Fruit fly (Drosophila melanogaster) whole organism, embryonic: ENCODE measurements around the gene Osi17.

Experiments used
- B-H2 ChIP-seq: fragments of 200-800 bp; sonication (Bioruptor generic); optimal IDR thresholded peaks from 2 replicates; lab custom pipeline; 2018; ENCODE audit warnings: missing biosample characterization, mild to moderate bottlenecking, missing genetic modification characterization
- Bdp1 ChIP-seq: fragments of 200-800 bp; sonication (Bioruptor generic); optimal IDR thresholded peaks from 3 replicates; lab custom pipeline; 2016; ENCODE audit warnings: missing biosample characterization, missing genetic modification characterization
- CG10209 ChIP-seq: fragments of 200-800 bp; sonication (Bioruptor generic); optimal IDR thresholded peaks from 3 replicates; lab custom pipeline; 2017; ENCODE audit warnings: missing biosample characterization, mild to moderate bottlenecking, missing genetic modification characterization, missing genetic modification reagents
- CG11504 ChIP-seq: fragments of 200-800 bp; sonication (Bioruptor generic); optimal IDR thresholded peaks from 3 replicates; lab custom pipeline; 2019; ENCODE audit warnings: missing biosample characterization, mild to moderate bottlenecking, missing genetic modification characterization, moderate library complexity
- CG12219 ChIP-seq: fragments of 200-800 bp; sonication (Bioruptor generic); optimal IDR thresholded peaks from 3 replicates; lab custom pipeline; 2018; ENCODE audit warnings: missing biosample characterization, mild to moderate bottlenecking, missing genetic modification characterization
- CG14441 ChIP-seq: fragments of 200-800 bp; sonication (Bioruptor generic); IDR thresholded peaks from 2 replicates; pipeline ENCODE4 v1.3.6; 2022; ENCODE audit warnings: missing biosample characterization, missing genetic modification characterization
- CG17912 ChIP-seq: fragments of 200-800 bp; sonication (Bioruptor generic); optimal IDR thresholded peaks from 2 replicates; lab custom pipeline; 2018; ENCODE audit warnings: missing biosample characterization, mild to moderate bottlenecking, missing genetic modification characterization
- CG18764 ChIP-seq: fragments of 200-800 bp; sonication (Bioruptor generic); optimal IDR thresholded peaks from 3 replicates; lab custom pipeline; 2016; ENCODE audit warnings: missing biosample characterization, missing genetic modification characterization
- CG32772 ChIP-seq: fragments of 200-800 bp; sonication (Bioruptor generic); IDR thresholded peaks from 2 replicates; pipeline ENCODE4 v1.3.6; 2022; ENCODE audit warnings: missing biosample characterization, missing genetic modification characterization
- CG33213 ChIP-seq: fragments of 200-800 bp; sonication (Bioruptor generic); optimal IDR thresholded peaks from 3 replicates; lab custom pipeline; 2016; ENCODE audit warnings: missing biosample characterization, missing genetic modification characterization
- CG4282 ChIP-seq: fragments of 200-800 bp; sonication (Bioruptor generic); optimal IDR thresholded peaks from 2 replicates; lab custom pipeline; 2016; ENCODE audit warnings: missing biosample characterization, missing genetic modification characterization
- CG4617 ChIP-seq: fragments of 200-800 bp; sonication (Bioruptor generic); optimal IDR thresholded peaks from 3 replicates; lab custom pipeline; 2016; ENCODE audit warnings: missing biosample characterization, missing genetic modification characterization, borderline replicate concordance
- CG7271 ChIP-seq: fragments of 200-800 bp; sonication (Bioruptor generic); optimal IDR thresholded peaks from 2 replicates; lab custom pipeline; 2018; ENCODE audit warnings: missing biosample characterization, mild to moderate bottlenecking, missing genetic modification characterization, moderate library complexity
- CG7839 ChIP-seq: fragments of 200-800 bp; sonication (Bioruptor generic); optimal IDR thresholded peaks from 3 replicates; lab custom pipeline; 2018; ENCODE audit warnings: missing biosample characterization, mild to moderate bottlenecking, missing genetic modification characterization, moderate library complexity
- CG8388 ChIP-seq: fragments of 200-800 bp; sonication (Bioruptor generic); optimal IDR thresholded peaks from 2 replicates; lab custom pipeline; 2019; ENCODE audit warnings: missing biosample characterization, mild to moderate bottlenecking, missing genetic modification characterization, moderate library complexity
- CG8765 ChIP-seq: fragments of 200-800 bp; sonication (Bioruptor generic); IDR thresholded peaks from 2 replicates; pipeline ENCODE4 v1.3.6; 2022; ENCODE audit warnings: missing biosample characterization, missing genetic modification characterization
- D ChIP-seq, 2 experiments: fragments of 200-800 bp in 1 of 2; fragments of >200 bp in 1 of 2; sonication (Bioruptor generic) in 1 of 2; optimal IDR thresholded peaks; 2 replicates in 1 of 2; 3 replicates in 1 of 2; lab custom pipeline; 2017; ENCODE audit warnings: mild to moderate bottlenecking in 1 of 2, missing biosample characterization in 1 of 2, missing genetic modification characterization in 1 of 2, missing genetic modification reagents in 1 of 2
- Dll ChIP-seq: fragments of 200-800 bp; sonication (Bioruptor generic); IDR thresholded peaks from 4 replicates; pipeline ENCODE4 v1.3.6; 2022; ENCODE audit warnings: missing biosample characterization, missing genetic modification characterization; ENCODE audit not compliant: partially characterized antibody
- Doc3 ChIP-seq: fragments of 200-800 bp; sonication (Bioruptor generic); IDR thresholded peaks from 3 replicates; pipeline ENCODE4 v1.3.6; 2022; ENCODE audit warnings: missing biosample characterization, missing genetic modification characterization; ENCODE audit not compliant: partially characterized antibody
- HLH4C ChIP-seq: fragments of 200-800 bp; sonication (Bioruptor generic); IDR thresholded peaks from 3 replicates; pipeline ENCODE4 v1.3.6; 2022; ENCODE audit warnings: missing biosample characterization, missing genetic modification characterization; ENCODE audit not compliant: partially characterized antibody
- Hr51 ChIP-seq, 2 experiments: fragments of 200-800 bp; sonication (Bioruptor generic); optimal IDR thresholded peaks; 2 replicates in 1 of 2; 3 replicates in 1 of 2; lab custom pipeline; 2016 to 2018; ENCODE audit warnings: missing biosample characterization in 2 of 2, missing genetic modification characterization in 2 of 2, mild to moderate bottlenecking in 1 of 2, moderate library complexity in 1 of 2
- Lim3 ChIP-seq: fragments of 200-800 bp; sonication (Bioruptor generic); IDR thresholded peaks from 2 replicates; pipeline ENCODE4 v1.3.6; 2022; ENCODE audit warnings: missing biosample characterization, missing genetic modification characterization
- Med ChIP-seq: fragments of 200-800 bp; sonication (Bioruptor generic); peaks from one replicate; lab custom pipeline; 2016; ENCODE audit warnings: missing biosample characterization, missing genetic modification characterization, mild to moderate bottlenecking, inconsistent platforms, moderate library complexity
- NC2β ChIP-seq: fragments of 200-800 bp; sonication (Bioruptor generic); optimal IDR thresholded peaks from 2 replicates; lab custom pipeline; 2016; ENCODE audit warnings: missing biosample characterization, missing genetic modification characterization
- Taf1 ChIP-seq: fragments of 200-800 bp; sonication (Bioruptor generic); IDR thresholded peaks from 2 replicates; pipeline ENCODE4 v1.3.6; 2022; ENCODE audit warnings: missing biosample characterization, missing genetic modification characterization
- Usf ChIP-seq: fragments of 200-800 bp; sonication (Bioruptor generic); optimal IDR thresholded peaks from 2 replicates; lab custom pipeline; 2017; ENCODE audit warnings: missing genotype, missing biosample characterization, missing genetic modification characterization
- ara ChIP-seq: fragments of 200-800 bp; sonication (Bioruptor generic); IDR thresholded peaks from 2 replicates; pipeline ENCODE4 v1.3.6; 2022; ENCODE audit warnings: missing biosample characterization, missing genetic modification characterization
- bab2 ChIP-seq: fragments of 200-800 bp; sonication (Bioruptor generic); optimal IDR thresholded peaks from 2 replicates; lab custom pipeline; 2016; ENCODE audit warnings: missing biosample characterization, missing genetic modification characterization
- croc ChIP-seq: fragments of 200-800 bp; sonication (Bioruptor generic); conservative IDR thresholded peaks from 3 replicates; pipeline ENCODE4 v1.3.6; 2022; ENCODE audit warnings: missing biosample characterization, missing genetic modification characterization
- da ChIP-seq: fragments of 200-800 bp; sonication (Bioruptor generic); optimal IDR thresholded peaks from 2 replicates; lab custom pipeline; 2016; ENCODE audit warnings: missing biosample characterization, missing genetic modification characterization
- ftz-f1 ChIP-seq: fragments of 200-800 bp; sonication (Bioruptor generic); optimal IDR thresholded peaks from 2 replicates; lab custom pipeline; 2016; ENCODE audit warnings: missing biosample characterization, missing genetic modification characterization
- fu2 ChIP-seq: fragments of 200-800 bp; sonication (Bioruptor generic); optimal IDR thresholded peaks from 2 replicates; lab custom pipeline; 2016; ENCODE audit warnings: missing biosample characterization, missing genetic modification characterization
- gcm2 ChIP-seq: fragments of 200-800 bp; sonication (Bioruptor generic); optimal IDR thresholded peaks from 2 replicates; lab custom pipeline; 2016; ENCODE audit warnings: missing biosample characterization, missing genetic modification characterization
- gem ChIP-seq: fragments of 200-800 bp; sonication (Bioruptor generic); optimal IDR thresholded peaks from 2 replicates; lab custom pipeline; 2019; ENCODE audit warnings: missing biosample characterization, mild to moderate bottlenecking, missing genetic modification characterization, moderate library complexity
- ham ChIP-seq: fragments of 200-800 bp; sonication (Bioruptor generic); IDR thresholded peaks from 2 replicates; pipeline ENCODE4 v1.3.6; 2022; ENCODE audit warnings: missing biosample characterization, missing genetic modification characterization
- mam ChIP-seq: fragments of 200-800 bp; sonication (Bioruptor generic); optimal IDR thresholded peaks from 3 replicates; lab custom pipeline; 2016; ENCODE audit warnings: missing biosample characterization, missing genetic modification characterization
- nom ChIP-seq: fragments of 200-800 bp; sonication (Bioruptor generic); optimal IDR thresholded peaks from 2 replicates; lab custom pipeline; 2017; ENCODE audit warnings: missing biosample characterization, missing genetic modification characterization, mild to moderate bottlenecking, moderate library complexity, missing genetic modification reagents
- p53 ChIP-seq: fragments of 200-800 bp; sonication (Bioruptor generic); optimal IDR thresholded peaks from 2 replicates; lab custom pipeline; 2016; ENCODE audit warnings: missing biosample characterization, missing genetic modification characterization
- pnt ChIP-seq: fragments of 200-800 bp; sonication (Bioruptor generic); optimal IDR thresholded peaks from 3 replicates; lab custom pipeline; 2016; ENCODE audit warnings: missing biosample characterization, missing genetic modification characterization
- pzg ChIP-seq: fragments of 200-800 bp; sonication (Bioruptor generic); optimal IDR thresholded peaks from 3 replicates; lab custom pipeline; 2018; ENCODE audit warnings: missing biosample characterization, mild to moderate bottlenecking, missing genetic modification characterization, moderate library complexity
- ranshi ChIP-seq: fragments of 200-800 bp; sonication (Bioruptor generic); IDR thresholded peaks from 2 replicates; pipeline ENCODE4 v1.3.6; 2022; ENCODE audit warnings: missing biosample characterization, missing genetic modification characterization
- run ChIP-seq: fragments of 200-800 bp; sonication (Bioruptor generic); optimal IDR thresholded peaks from 3 replicates; lab custom pipeline; 2018; ENCODE audit warnings: missing biosample characterization, mild to moderate bottlenecking, missing genetic modification characterization
- sd ChIP-seq: fragments of 200-800 bp; sonication (Bioruptor generic); optimal IDR thresholded peaks from 3 replicates; lab custom pipeline; 2018; ENCODE audit warnings: missing biosample characterization, mild to moderate bottlenecking, missing genetic modification characterization, moderate library complexity
- sim ChIP-seq: fragments of 200-800 bp; sonication (Bioruptor generic); IDR thresholded peaks from 2 replicates; pipeline ENCODE4 v1.3.6; 2022; ENCODE audit warnings: missing biosample characterization, missing genetic modification characterization
- slbo ChIP-seq: fragments of 200-800 bp; sonication (Bioruptor generic); IDR thresholded peaks from 2 replicates; pipeline ENCODE4 v1.3.6; 2022; ENCODE audit warnings: missing biosample characterization, missing genetic modification characterization
- so ChIP-seq: fragments of 200-800 bp; sonication (Bioruptor generic); IDR thresholded peaks from 3 replicates; pipeline ENCODE4 v1.3.6; 2022; ENCODE audit warnings: missing biosample characterization, missing genetic modification characterization
- usp ChIP-seq: fragments of >200 bp; optimal IDR thresholded peaks from 2 replicates; lab custom pipeline; 2017; ENCODE audit warnings: missing biosample characterization, missing genetic modification characterization
- vvl ChIP-seq: fragments of 200-800 bp; sonication (Bioruptor generic); IDR thresholded peaks from 2 replicates; pipeline ENCODE4 v1.3.6; 2022; ENCODE audit warnings: missing biosample characterization, missing genetic modification characterization
- z ChIP-seq: fragments of 200-800 bp; sonication (Bioruptor generic); IDR thresholded peaks from 3 replicates; pipeline ENCODE4 v1.3.6; 2022; ENCODE audit warnings: missing biosample characterization, missing genetic modification characterization

Gene Osi17

DNA sequence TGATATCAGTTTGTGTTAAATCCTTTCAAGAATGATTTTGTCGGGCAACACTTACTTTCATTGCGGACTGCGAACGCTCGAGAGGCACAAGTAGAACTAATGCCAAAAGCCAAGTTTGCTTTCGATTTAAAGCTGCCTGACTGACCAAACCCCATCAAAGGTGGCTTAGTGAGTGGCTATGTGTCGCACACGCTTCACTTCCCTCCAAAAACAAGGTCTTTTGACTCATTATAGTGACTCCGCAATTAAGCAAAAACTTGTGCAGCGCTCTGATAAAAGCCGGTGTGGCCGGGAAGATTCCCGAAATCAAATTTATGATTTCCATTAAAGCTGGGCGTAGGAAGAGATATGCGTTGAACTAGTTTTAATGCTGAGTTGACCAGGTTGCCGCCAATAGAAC is 26.5 kb upstream of the Osi17 start, which contains the start of gene CG15597:
TSS of gene CG15597 (minus strand) at position 101 of the 400 bp plus-strand sequence.
- no peak for TF ChIP-seq CG8388 (GFP tag; lab: Kevin White, UChicago)
- TF ChIP-seq CG14441 (GFP tag; lab: Robert Waterston, UW) = no peak
- TF ChIP-seq CG18764 (GFP tag; lab: Kevin White, UChicago) = no peak
- TF ChIP-seq sim (GFP tag; lab: Robert Waterston, UW) = no peak
- no peak for TF ChIP-seq mam (GFP tag; lab: Kevin White, UChicago)
- no peak for TF ChIP-seq p53
- TF ChIP-seq Doc3 (GFP tag; lab: Robert Waterston, UW) = no peak
- TF ChIP-seq ham (GFP tag; lab: Robert Waterston, UW) = no peak
- no peak for TF ChIP-seq CG7839

DNA sequence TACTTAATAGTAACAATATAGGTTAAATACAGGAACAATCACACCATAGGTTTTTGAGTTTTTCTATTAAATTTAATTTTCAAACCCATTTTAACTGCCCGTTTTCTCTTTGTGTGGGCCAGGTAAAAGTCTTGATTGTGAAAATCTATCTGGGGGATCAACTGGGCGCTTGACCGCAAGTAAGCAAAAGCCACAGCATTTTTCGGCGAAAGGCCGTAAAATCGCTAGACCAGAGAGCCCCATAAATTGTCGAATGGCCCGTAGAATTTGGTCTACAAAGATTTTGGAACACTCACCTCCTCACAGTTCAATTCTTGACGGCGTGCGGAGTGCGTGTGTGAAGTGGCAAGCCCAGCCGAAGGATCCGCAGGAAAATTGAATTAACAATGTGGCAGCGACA is 24.1 kb upstream of the Osi17 start, which contains the start of gene CG15594:
TSS of gene CG15594 (plus strand) at position 301 of the 400 bp plus-strand sequence.
- TF ChIP-seq CG10209 (GFP tag; lab: Kevin White, UChicago) (no peak), usp (no peak), CG8765 (no peak), gem (tag; lab: Kevin White, UChicago) (peak; percentile 9), Usf (GFP tag; lab: Kevin White, UChicago) (no peak), Hr51 (GFP tag; optimal IDR thresholded peaks at IDR 0.05; lab: Kevin White, UChicago) (peak in 1 of 2 experiments; percentile 10), CG11504 (peak; percentile 20), ranshi (GFP tag; lab: Robert Waterston, UW) (no peak), pzg (GFP tag; lab: Kevin White, UChicago) (no peak), NC2β (GFP tag; lab: Kevin White, UChicago) (no peak)

DNA sequence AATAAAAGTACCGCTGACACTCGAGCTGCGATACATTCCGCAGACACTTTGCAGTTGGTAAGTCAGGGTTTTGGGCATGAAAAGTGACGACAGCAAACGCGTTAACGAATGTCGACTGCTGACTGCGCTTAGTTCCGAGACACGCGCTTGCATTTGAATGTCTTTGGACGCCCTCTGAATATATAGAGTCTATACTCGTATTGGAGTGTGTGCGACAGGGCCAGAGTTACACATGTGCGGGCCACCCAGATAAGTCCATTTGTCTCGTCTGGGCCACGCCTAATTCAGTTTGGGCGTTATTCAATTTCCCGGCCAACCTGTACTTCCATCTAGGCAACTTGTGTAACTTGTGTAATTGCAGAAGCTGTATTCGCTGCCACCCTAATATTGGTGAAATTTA is 21.3 kb upstream of the Osi17 start:
- TF ChIP-seq CG32772 (no peak), slbo (GFP tag; lab: Robert Waterston, UW) (no peak), ftz-f1 (GFP tag; lab: Kevin White, UChicago) (no peak), so (GFP tag; lab: Robert Waterston, UW) (no peak), croc (GFP tag; lab: Robert Waterston, UW) (no peak), mam (GFP tag; lab: Kevin White, UChicago) (no peak), HLH4C (GFP tag; lab: Robert Waterston, UW) (no peak), CG7271 (no peak), bab2 (GFP tag; lab: Kevin White, UChicago) (no peak), B-H2 (GFP tag; lab: Kevin White, UChicago) (no peak), Med (peak; percentile 21), vvl (GFP tag; lab: Robert Waterston, UW) (peak; percentile 40; the same call in 1 of the 2 replicates), sd (peak; percentile 6), CG17912 (no peak), z (GFP tag; lab: Robert Waterston, UW) (no peak), CG4617 (GFP tag; lab: Kevin White, UChicago) (no peak), Dll (GFP tag; lab: Robert Waterston, UW) (no peak), Bdp1 (GFP tag; lab: Kevin White, UChicago) (no peak), CG33213 (GFP tag; lab: Kevin White, UChicago) (no peak), ara (GFP tag; lab: Robert Waterston, UW) (no peak), gcm2 (GFP tag; lab: Kevin White, UChicago) (no peak), Taf1 (GFP tag; lab: Robert Waterston, UW) (no peak), D (optimal IDR thresholded peaks at IDR 0.05; lab: Kevin White, UChicago) (no peak), D (GFP tag; optimal IDR thresholded peaks at IDR 0.05; lab: Kevin White, UChicago) (no peak), da (GFP tag; lab: Kevin White, UChicago) (no peak), Lim3 (GFP tag; lab: Robert Waterston, UW) (no peak), nom (no peak), run (no peak), pnt (no peak), CG12219 (GFP tag; lab: Kevin White, UChicago) (no peak), fu2 (GFP tag; lab: Kevin White, UChicago) (no peak), CG4282 (no peak)
